Worm (Caenorhabditis elegans): Measurements from ENCODE around the gene srlf-23.

- TF ChIP-seq nhr-11 (tag; optimal IDR thresholded peaks at IDR 0.05): no peak
- TF ChIP-seq snpc-4 (tag; optimal IDR thresholded peaks at IDR 0.05): no peak
- TF ChIP-seq Y55F3AM.14 (GFP tag; optimal IDR thresholded peaks at IDR 0.05): no peak
- TF ChIP-seq F13H6.1 (tag; optimal IDR thresholded peaks at IDR 0.05): no peak
- TF ChIP-seq lin-13 (GFP tag; optimal IDR thresholded peaks at IDR 0.05): no peak
- no peak for TF ChIP-seq egl-27 (tag; optimal IDR thresholded peaks at IDR 0.05)
- no peak for TF ChIP-seq nhr-10 (tag; optimal IDR thresholded peaks at IDR 0.05)
Observed at ce11 chrV:879171-879570, 14.2 kb downstream of the srlf-23 start, which contains the start of gene srg-53.
